Worm (Caenorhabditis elegans) whole organism, L4/young adult: ENCODE measurements around the gene C55A1.1.

ENCODE experiments used
- W03F9.2 ChIP-seq: fragments of 150-350 bp; optimal IDR thresholded peaks from 2 replicates; lab custom pipeline; 2014; ENCODE audit warnings: missing biosample characterization, missing genetic modification characterization
- dao-5 ChIP-seq: sonication (generic microtip); optimal IDR thresholded peaks from 2 replicates; lab custom pipeline; 2016; ENCODE audit warnings: missing genotype, missing genetic modification characterization, moderate library complexity, missing compliant biosample characterization
- him-1 ChIP-seq: sonication (generic microtip); optimal IDR thresholded peaks from 2 replicates; lab custom pipeline; 2016; ENCODE audit warnings: missing genotype, missing genetic modification reagents, missing genetic modification characterization, missing compliant biosample characterization

ce11 chrV:15650167-15650566, 28.5 kb downstream of the C55A1.1 start, which contains the start of gene sru-42:
- TF ChIP-seq him-1 (tag; lab: Kevin White, UChicago) (no peak), dao-5 (no peak), W03F9.2 (tag; lab: Kevin White, UChicago) (no peak)
